Worm (Caenorhabditis elegans) whole organism, early embryonic: ENCODE data around the gene W03A5.1.

Experiments used
- B0310.2 ChIP-seq: sonication (generic microtip); optimal IDR thresholded peaks from 2 replicates; lab custom pipeline; 2016; ENCODE audit warnings: mild to moderate bottlenecking, missing genetic modification characterization, missing compliant biosample characterization
- F13C5.2 ChIP-seq: sonication (generic microtip); optimal IDR thresholded peaks from 2 replicates; lab custom pipeline; 2017; ENCODE audit warnings: mild to moderate bottlenecking, missing genetic modification characterization, inconsistent platforms, missing compliant biosample characterization
- aly-1 ChIP-seq: sonication (generic microtip); optimal IDR thresholded peaks from 2 replicates; lab custom pipeline; 2016; ENCODE audit warnings: missing genetic modification characterization, missing compliant biosample characterization
- ama-1 ChIP-seq: fragments of 150-350 bp; optimal IDR thresholded peaks from 2 replicates; lab custom pipeline; 2014
- ets-7 ChIP-seq: sonication (generic microtip); optimal IDR thresholded peaks from 2 replicates; lab custom pipeline; 2016; ENCODE audit warnings: missing genotype, missing genetic modification characterization, missing compliant biosample characterization
- flt-1 ChIP-seq: fragments of 200-800 bp; sonication (Bioruptor generic); IDR thresholded peaks from 2 replicates; pipeline ENCODE4 v1.3.6; 2022; ENCODE audit warnings: missing genetic modification characterization, missing compliant biosample characterization
- hmg-4 ChIP-seq: fragments of 200-800 bp; sonication (Bioruptor generic); optimal IDR thresholded peaks from 2 replicates; lab custom pipeline; 2018; ENCODE audit warnings: mild to moderate bottlenecking, missing genetic modification characterization, missing compliant biosample characterization
- hnd-1 ChIP-seq: sonication (generic microtip); optimal IDR thresholded peaks from 2 replicates; lab custom pipeline; 2016; ENCODE audit warnings: missing genetic modification characterization, missing compliant biosample characterization
- sea-1 ChIP-seq: fragments of 200-800 bp; sonication (Bioruptor generic); conservative IDR thresholded peaks from 2 replicates; pipeline ENCODE4 v1.3.6; 2022; ENCODE audit warnings: missing genetic modification characterization, missing compliant biosample characterization
- tbx-11 ChIP-seq: fragments of 200-800 bp; sonication (Bioruptor generic); IDR thresholded peaks from 2 replicates; pipeline ENCODE4 v1.3.6; 2022; ENCODE audit warnings: missing genetic modification characterization, missing compliant biosample characterization
- tra-4 ChIP-seq: sonication (generic microtip); optimal IDR thresholded peaks from 2 replicates; lab custom pipeline; 2017; ENCODE audit warnings: missing genetic modification characterization, missing compliant biosample characterization

DNA sequence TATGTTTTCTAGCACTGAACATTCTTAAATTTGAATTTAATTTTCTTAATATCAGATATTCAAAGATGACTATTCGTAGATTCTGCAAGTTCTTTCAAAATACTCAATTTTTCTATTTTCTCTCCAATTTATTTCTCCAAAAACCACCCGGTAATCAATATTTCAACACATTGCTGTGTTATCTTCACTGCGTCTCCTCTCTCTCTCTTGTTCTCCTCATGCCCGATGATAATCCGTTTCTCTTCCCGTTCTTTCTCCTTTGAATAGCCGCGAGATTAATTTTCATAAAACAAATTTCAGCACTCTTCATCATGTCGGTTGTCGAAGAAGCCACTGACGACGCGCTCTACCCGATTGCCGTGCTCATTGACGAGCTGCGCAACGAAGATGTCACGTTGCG, 42.7 kb downstream of the W03A5.1 start, which contains the start of gene paa-1:
- no peak for TF ChIP-seq tra-4 (tag; lab: Kevin White, UChicago)
- no peak for TF ChIP-seq ama-1 (lab: Kevin White, UChicago)
- TF ChIP-seq flt-1 (GFP tag; lab: Robert Waterston, UW), result no peak
- TF ChIP-seq hnd-1 (tag; lab: Kevin White, UChicago), result no peak
- TF ChIP-seq sea-1, result no peak
- no peak for TF ChIP-seq F13C5.2
- TF ChIP-seq B0310.2, result no peak
- no peak for TF ChIP-seq ets-7 (tag; lab: Kevin White, UChicago)
- TF ChIP-seq hmg-4 (GFP tag; lab: Kevin White, UChicago), result no peak
- no peak for TF ChIP-seq aly-1 (tag; lab: Kevin White, UChicago)
- no peak for TF ChIP-seq tbx-11 (GFP tag; lab: Robert Waterston, UW)
